Fruit fly (Drosophila melanogaster): ENCODE data around the gene CG15210.

Gene CG15210

DNA sequence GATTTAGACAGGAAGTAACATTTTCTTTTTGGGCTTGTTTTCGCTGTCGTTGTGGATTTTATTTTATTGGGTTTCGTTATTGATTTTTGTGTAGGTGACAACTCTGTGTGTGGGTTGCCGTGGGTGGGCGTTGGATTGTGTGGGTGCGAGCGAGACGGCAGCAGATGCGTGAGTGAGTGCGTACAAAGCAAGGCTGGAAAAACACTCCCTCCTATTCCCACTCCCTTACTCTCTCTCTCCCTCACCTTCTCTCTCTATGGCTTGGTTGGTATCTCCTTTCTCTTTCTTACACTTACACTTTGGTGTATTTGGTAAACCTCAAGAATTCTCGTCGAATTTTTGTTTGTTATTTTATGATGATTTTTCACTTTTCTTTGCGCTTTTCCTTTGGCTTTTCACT, 16.9 kb upstream of the CG15210 start (continued):
- TF ChIP-seq sisA (GFP tag; IDR thresholded peaks at IDR 0.05): no peak
- no peak for TF ChIP-seq CG7786 (GFP tag; optimal IDR thresholded peaks at IDR 0.05)
- TF ChIP-seq CG1832 (GFP tag; optimal IDR thresholded peaks at IDR 0.05): peak; percentile 80
- no peak for TF ChIP-seq Sry-β (GFP tag; optimal IDR thresholded peaks at IDR 0.05)
- TF ChIP-seq stwl (tag; optimal IDR thresholded peaks at IDR 0.05): peak; percentile 20
- TF ChIP-seq chn (GFP tag; optimal IDR thresholded peaks at IDR 0.05): peak; percentile 73
- TF ChIP-seq Trl (optimal IDR thresholded peaks at IDR 0.05): peak; percentile 29 to 57
- no peak for TF ChIP-seq Trl (GFP tag; optimal IDR thresholded peaks at IDR 0.05)
- no peak for TF ChIP-seq Side (GFP tag; optimal IDR thresholded peaks at IDR 0.05)
- no peak for TF ChIP-seq CG2712 (tag; optimal IDR thresholded peaks at IDR 0.05)
- TF ChIP-seq Pdp1 (GFP tag; optimal IDR thresholded peaks at IDR 0.05): no peak
- peak; percentile 57; the same call in 1 of the 2 replicates for TF ChIP-seq crol (GFP tag; IDR thresholded peaks at IDR 0.05)
- no peak for TF ChIP-seq CG30020 (tag; optimal IDR thresholded peaks at IDR 0.05)
- TF ChIP-seq Lhr (GFP tag; optimal IDR thresholded peaks at IDR 0.05): no peak
- no peak for TF ChIP-seq Oaz (GFP tag; IDR thresholded peaks at IDR 0.05)
- no peak for TF ChIP-seq tna (GFP tag; IDR thresholded peaks at IDR 0.05; ENCODE audit: partially characterized antibody)
- no peak for TF ChIP-seq Dek (tag; optimal IDR thresholded peaks at IDR 0.05)
- no peak for TF ChIP-seq CHES-1-like (GFP tag; optimal IDR thresholded peaks at IDR 0.05)
- TF ChIP-seq nmo (GFP tag; optimal IDR thresholded peaks at IDR 0.05): no peak
- no peak for TF ChIP-seq crp (GFP tag; optimal IDR thresholded peaks at IDR 0.05)
- no peak for TF ChIP-seq CG8924 (tag; optimal IDR thresholded peaks at IDR 0.05)
- no peak for TF ChIP-seq CG3065 (GFP tag; optimal IDR thresholded peaks at IDR 0.05)
- no peak for TF ChIP-seq CG10959 (GFP tag; IDR thresholded peaks at IDR 0.05)
- no peak for TF ChIP-seq CG6654 (GFP tag; optimal IDR thresholded peaks at IDR 0.05)
- no peak for TF ChIP-seq trem (tag; optimal IDR thresholded peaks at IDR 0.05)
- no peak for TF ChIP-seq Atf3 (GFP tag; optimal IDR thresholded peaks at IDR 0.05)
- TF ChIP-seq en (GFP tag; optimal IDR thresholded peaks at IDR 0.05): no peak
- TF ChIP-seq vvl (GFP tag; IDR thresholded peaks at IDR 0.05): no peak
- peak; percentile 87 for TF ChIP-seq z (GFP tag; IDR thresholded peaks at IDR 0.05)
- no peak for TF ChIP-seq phol (tag; optimal IDR thresholded peaks at IDR 0.05)
- no peak for TF ChIP-seq CG32767 (GFP tag; IDR thresholded peaks at IDR 0.05)
- TF ChIP-seq fd64A (GFP tag; optimal IDR thresholded peaks at IDR 0.05): no peak
- no peak for TF ChIP-seq dmrt99B (tag; optimal IDR thresholded peaks at IDR 0.05)
- TF ChIP-seq Neu2 (GFP tag; optimal IDR thresholded peaks at IDR 0.05; ENCODE audit: borderline replicate concordance): no peak
- no peak for TF ChIP-seq Usf (GFP tag; optimal IDR thresholded peaks at IDR 0.05)
- no peak for TF ChIP-seq CG2116 (GFP tag; optimal IDR thresholded peaks at IDR 0.05)
- 0 out of 3 replicates have a peak, but pooled peaks have one; percentile 41 for TF ChIP-seq sr (GFP tag; IDR thresholded peaks at IDR 0.05)
- TF ChIP-seq run (tag; optimal IDR thresholded peaks at IDR 0.05): no peak
- TF ChIP-seq kni (GFP tag; optimal IDR thresholded peaks at IDR 0.05): no peak
- no peak for TF ChIP-seq CG6689 (GFP tag; IDR thresholded peaks at IDR 0.05)
- no peak for TF ChIP-seq bsh (GFP tag; optimal IDR thresholded peaks at IDR 0.05)
- TF ChIP-seq CrebB (tag; optimal IDR thresholded peaks at IDR 0.05): no peak
- no peak for TF ChIP-seq CG1647 (GFP tag; optimal IDR thresholded peaks at IDR 0.05)
- no peak for TF ChIP-seq TFAM (GFP tag; optimal IDR thresholded peaks at IDR 0.05)
- 0 out of 3 replicates have a peak, but pooled peaks have one; percentile 14 for TF ChIP-seq Opbp (GFP tag; IDR thresholded peaks at IDR 0.05; ENCODE audit: partially characterized antibody)
- no peak for TF ChIP-seq ftz-f1 (GFP tag; optimal IDR thresholded peaks at IDR 0.05)
- TF ChIP-seq lbe (GFP tag; optimal IDR thresholded peaks at IDR 0.05): no peak

Data from whole organism, embryonic.